Worm (Caenorhabditis elegans) whole organism, L4 larva: Measurements from ENCODE around the gene B0554.5.

Source experiments
- D1046.2 ChIP-seq: fragments of 200-800 bp; sonication (Bioruptor generic); IDR thresholded peaks from 2 replicates; pipeline ENCODE4 v1.3.6; 2022; ENCODE audit warnings: missing genetic modification characterization, missing compliant biosample characterization
- F10B5.3 ChIP-seq: sonication (generic microtip); optimal IDR thresholded peaks from 2 replicates; lab custom pipeline; 2016; ENCODE audit warnings: mild to moderate bottlenecking, missing genetic modification characterization, missing compliant biosample characterization
- F44E2.7 ChIP-seq: fragments of 200-800 bp; sonication (Bioruptor generic); IDR thresholded peaks from 2 replicates; pipeline ENCODE4 v2.1.2; 2022; ENCODE audit warnings: missing genetic modification characterization, missing compliant biosample characterization
- F49E8.2 ChIP-seq: sonication (generic microtip); optimal IDR thresholded peaks from 2 replicates; lab custom pipeline; 2016; ENCODE audit warnings: missing compliant biosample characterization, mild to moderate bottlenecking, missing genetic modification characterization, borderline replicate concordance
- T26A8.4 ChIP-seq: fragments of 200-800 bp; sonication (Bioruptor generic); IDR thresholded peaks from 2 replicates; pipeline ENCODE4 v1.3.6; 2022; ENCODE audit warnings: missing genetic modification characterization, missing compliant biosample characterization
- Y48G9A.11 ChIP-seq: fragments of 200-800 bp; sonication (Bioruptor generic); IDR thresholded peaks from 2 replicates; pipeline ENCODE4 v1.3.6; 2022; ENCODE audit warnings: missing genetic modification reagents, missing genetic modification characterization, missing compliant biosample characterization
- ZK337.2 ChIP-seq: fragments of 200-800 bp; sonication (Bioruptor generic); IDR thresholded peaks from 2 replicates; pipeline ENCODE4 v1.3.6; 2022; ENCODE audit warnings: missing genetic modification reagents, missing genetic modification characterization, missing compliant biosample characterization
- aha-1 ChIP-seq: fragments of 150-350 bp; peaks from one replicate; lab custom pipeline; 2014; ENCODE audit warnings: missing biosample characterization, missing genetic modification characterization
- ama-1 ChIP-seq: fragments of 150-350 bp; optimal IDR thresholded peaks from 2 replicates; lab custom pipeline; 2014; ENCODE audit warnings: inconsistent platforms, mixed read lengths
- arid-1 ChIP-seq: fragments of 200-800 bp; sonication (Bioruptor generic); conservative IDR thresholded peaks from 2 replicates; pipeline ENCODE4 v1.3.6; 2022; ENCODE audit warnings: missing genetic modification reagents, missing genetic modification characterization, missing compliant biosample characterization
- ceh-32 ChIP-seq: sonication (generic microtip); optimal IDR thresholded peaks from 2 replicates; lab custom pipeline; 2016; ENCODE audit warnings: mild to moderate bottlenecking, missing genetic modification characterization, missing compliant biosample characterization; ENCODE audit not compliant: poor library complexity
- ceh-62 ChIP-seq: sonication (generic microtip); optimal IDR thresholded peaks from 2 replicates; lab custom pipeline; 2017; ENCODE audit warnings: missing biosample characterization, missing genetic modification characterization
- ceh-82 ChIP-seq: sonication (generic microtip); optimal IDR thresholded peaks from 2 replicates; lab custom pipeline; 2017; ENCODE audit warnings: missing biosample characterization, missing genetic modification characterization
- cey-2 ChIP-seq: sonication (generic microtip); optimal IDR thresholded peaks from 3 replicates; lab custom pipeline; 2017; ENCODE audit warnings: missing genetic modification characterization, mild to moderate bottlenecking, missing compliant biosample characterization, antibody characterized with exemption, borderline replicate concordance; ENCODE audit not compliant: insufficient read depth
- ctbp-1 ChIP-seq: fragments of 200-800 bp; sonication (Bioruptor generic); IDR thresholded peaks from 2 replicates; pipeline ENCODE4 v1.3.6; 2022; ENCODE audit warnings: missing genetic modification reagents, missing genetic modification characterization, missing compliant biosample characterization
- daf-16 ChIP-seq, 3 experiments: sonication (generic microtip); optimal IDR thresholded peaks; 2 replicates each; lab custom pipeline; 2016 to 2017; ENCODE audit warnings: missing genetic modification characterization in 3 of 3, missing genetic modification reagents in 3 of 3, mild to moderate bottlenecking in 2 of 3, missing compliant biosample characterization in 2 of 3, missing biosample characterization in 1 of 3, moderate library complexity in 1 of 3
- daf-8 ChIP-seq: fragments of 200-800 bp; sonication (Bioruptor generic); IDR thresholded peaks from 2 replicates; pipeline ENCODE4 v1.3.6; 2022; ENCODE audit warnings: missing genetic modification characterization, missing compliant biosample characterization
- dmd-8 ChIP-seq: fragments of 200-800 bp; sonication (Bioruptor generic); IDR thresholded peaks from 2 replicates; pipeline ENCODE4 v1.3.6; 2022; ENCODE audit warnings: missing genetic modification characterization, missing compliant biosample characterization
- dpl-1 ChIP-seq: fragments of 150-350 bp; optimal IDR thresholded peaks from 2 replicates; lab custom pipeline; 2014; ENCODE audit warnings: missing biosample characterization, missing genetic modification reagents, missing genetic modification characterization
- dve-1 ChIP-seq: sonication (generic microtip); optimal IDR thresholded peaks from 2 replicates; lab custom pipeline; 2017; ENCODE audit warnings: antibody characterized with exemption, mild to moderate bottlenecking, missing genetic modification characterization, missing compliant biosample characterization; ENCODE audit not compliant: insufficient read depth
- egl-27 ChIP-seq: sonication (generic microtip); optimal IDR thresholded peaks from 3 replicates; lab custom pipeline; 2017; ENCODE audit warnings: missing biosample characterization, missing genetic modification reagents, missing genetic modification characterization
- egl-43 ChIP-seq: fragments of 200-800 bp; sonication (Bioruptor generic); IDR thresholded peaks from 2 replicates; pipeline ENCODE4 v1.3.6; 2022; ENCODE audit warnings: missing genetic modification reagents, missing genetic modification characterization, missing compliant biosample characterization
- fos-1 ChIP-seq: fragments of 150-350 bp; optimal IDR thresholded peaks from 2 replicates; lab custom pipeline; 2014; ENCODE audit warnings: missing biosample characterization, missing genetic modification characterization
- jun-1 ChIP-seq: fragments of 150-350 bp; optimal IDR thresholded peaks from 2 replicates; lab custom pipeline; 2014; ENCODE audit warnings: missing biosample characterization, missing genetic modification reagents, missing genetic modification characterization
- lin-1 ChIP-seq: fragments of 200-800 bp; sonication (Bioruptor generic); IDR thresholded peaks from 2 replicates; pipeline ENCODE4 v1.3.6; 2022; ENCODE audit warnings: missing genetic modification reagents, missing genetic modification characterization, missing compliant biosample characterization
- lin-38 ChIP-seq: fragments of 200-800 bp; sonication (Bioruptor generic); IDR thresholded peaks from 2 replicates; pipeline ENCODE4 v1.3.6; 2022; ENCODE audit warnings: missing genetic modification reagents, missing genetic modification characterization, missing compliant biosample characterization
- lir-3 ChIP-seq: sonication (generic microtip); optimal IDR thresholded peaks from 2 replicates; lab custom pipeline; 2016; ENCODE audit warnings: mild to moderate bottlenecking, missing genetic modification characterization, missing compliant biosample characterization
- mdt-29 ChIP-seq: fragments of 200-800 bp; sonication (Bioruptor generic); IDR thresholded peaks from 2 replicates; pipeline ENCODE4 v1.3.6; 2022; ENCODE audit warnings: missing genetic modification reagents, missing genetic modification characterization, missing compliant biosample characterization
- mep-1 ChIP-seq: fragments of 150-350 bp; sonication (generic microtip); optimal IDR thresholded peaks from 3 replicates; lab custom pipeline; 2014; ENCODE audit warnings: missing biosample characterization, missing genetic modification characterization
- mxl-3 ChIP-seq: fragments of 200-800 bp; sonication (Bioruptor generic); optimal IDR thresholded peaks from 2 replicates; lab custom pipeline; 2018; ENCODE audit warnings: mild to moderate bottlenecking, missing genetic modification characterization, missing compliant biosample characterization
- nhr-10 ChIP-seq: fragments of 150-350 bp; optimal IDR thresholded peaks from 2 replicates; lab custom pipeline; 2014; ENCODE audit warnings: missing biosample characterization, missing genetic modification characterization
- nhr-111 ChIP-seq: fragments of 200-800 bp; sonication (Bioruptor generic); optimal IDR thresholded peaks from 2 replicates; lab custom pipeline; 2018; ENCODE audit warnings: mild to moderate bottlenecking, missing genetic modification characterization, missing compliant biosample characterization
- nhr-42 ChIP-seq: fragments of 200-800 bp; sonication (Bioruptor generic); IDR thresholded peaks from 2 replicates; pipeline ENCODE4 v1.3.6; 2022; ENCODE audit warnings: missing genetic modification characterization, missing compliant biosample characterization
- nhr-6 ChIP-seq: fragments of 150-350 bp; optimal IDR thresholded peaks from 2 replicates; lab custom pipeline; 2014; ENCODE audit warnings: missing biosample characterization, missing genetic modification characterization
- nhr-77 ChIP-seq: fragments of 150-350 bp; optimal IDR thresholded peaks from 2 replicates; lab custom pipeline; 2014; ENCODE audit warnings: missing biosample characterization, missing genetic modification characterization
- set-16 ChIP-seq: fragments of 200-800 bp; sonication (Bioruptor generic); IDR thresholded peaks from 2 replicates; pipeline ENCODE4 v1.3.6; 2022; ENCODE audit warnings: missing genetic modification reagents, missing genetic modification characterization, missing compliant biosample characterization
- snpc-1.2 ChIP-seq: fragments of 200-800 bp; sonication (Bioruptor generic); IDR thresholded peaks from 2 replicates; pipeline ENCODE4 v1.3.6; 2022; ENCODE audit warnings: missing genetic modification reagents, missing genetic modification characterization, missing compliant biosample characterization
- snpc-4 ChIP-seq: fragments of 150-350 bp; optimal IDR thresholded peaks from 2 replicates; lab custom pipeline; 2014; ENCODE audit warnings: missing biosample characterization, missing genetic modification characterization
- spr-1 ChIP-seq: sonication (generic microtip); optimal IDR thresholded peaks from 2 replicates; lab custom pipeline; 2016; ENCODE audit warnings: mild to moderate bottlenecking, missing genetic modification characterization, missing compliant biosample characterization
- unc-62 ChIP-seq, 3 experiments: fragments of 150-350 bp in 1 of 3; sonication (generic microtip); optimal IDR thresholded peaks in 2 of 3; peaks in 1 of 3; 1 replicate in 1 of 3; 2 replicates in 2 of 3; lab custom pipeline; 2014 to 2017; ENCODE audit warnings: missing biosample characterization in 3 of 3, missing genetic modification characterization in 3 of 3, missing genetic modification reagents in 3 of 3, missing genotype in 1 of 3
- zip-2 ChIP-seq: fragments of 150-350 bp; optimal IDR thresholded peaks from 2 replicates; lab custom pipeline; 2014; ENCODE audit warnings: missing biosample characterization, missing genetic modification characterization
- ztf-11 ChIP-seq: fragments of 150-350 bp; optimal IDR thresholded peaks from 2 replicates; lab custom pipeline; 2014; ENCODE audit warnings: missing biosample characterization, missing genetic modification characterization

Gene B0554.5

ce11 chrV:440923-441322 lies 16.7 kb downstream of the B0554.5 start, which contains the start of gene B0554.7:
TSS of gene B0554.7 (minus strand) at chrV:441023.
- TF ChIP-seq egl-43 (no peak), snpc-1.2 (no peak), aha-1 (tag; lab: Kevin White, UChicago) (peak; percentile 13)

- TF ChIP-seq arid-1 (GFP tag; lab: Robert Waterston, UW): no peak
- no peak for TF ChIP-seq mxl-3 (GFP tag; lab: Kevin White, UChicago)
- no peak for TF ChIP-seq egl-43
- TF ChIP-seq spr-1 (tag; lab: Kevin White, UChicago): no peak
- TF ChIP-seq dmd-8 (GFP tag; lab: Robert Waterston, UW): no peak
- no peak for TF ChIP-seq mdt-29 (GFP tag; lab: Robert Waterston, UW)
- no peak for TF ChIP-seq nhr-77 (tag; lab: Kevin White, UChicago)
- no peak for TF ChIP-seq ama-1 (lab: Kevin White, UChicago)
- TF ChIP-seq ztf-11 (tag; lab: Kevin White, UChicago): no peak
- TF ChIP-seq D1046.2: no peak
- no peak for TF ChIP-seq ceh-82 (tag; lab: Kevin White, UChicago)
- TF ChIP-seq snpc-1.2: no peak
- TF ChIP-seq Y48G9A.11 (GFP tag; lab: Robert Waterston, UW): no peak
- no peak for TF ChIP-seq nhr-111
- no peak for TF ChIP-seq ceh-32 (tag; lab: Kevin White, UChicago)
- no peak for TF ChIP-seq zip-2 (tag; lab: Kevin White, UChicago)
- no peak for TF ChIP-seq lir-3 (tag; lab: Kevin White, UChicago)
- no peak for TF ChIP-seq daf-8 (GFP tag; lab: Robert Waterston, UW)
- no peak for TF ChIP-seq mep-1 (tag; lab: Kevin White, UChicago)
- TF ChIP-seq, all 104 proteins: peak for 0
Measured at ce11 chrV:443193-443592, 19.0 kb downstream of the B0554.5 start, which contains the start of gene srh-33. TSS of gene srh-33 (minus strand) at chrV:443293.

DNA sequence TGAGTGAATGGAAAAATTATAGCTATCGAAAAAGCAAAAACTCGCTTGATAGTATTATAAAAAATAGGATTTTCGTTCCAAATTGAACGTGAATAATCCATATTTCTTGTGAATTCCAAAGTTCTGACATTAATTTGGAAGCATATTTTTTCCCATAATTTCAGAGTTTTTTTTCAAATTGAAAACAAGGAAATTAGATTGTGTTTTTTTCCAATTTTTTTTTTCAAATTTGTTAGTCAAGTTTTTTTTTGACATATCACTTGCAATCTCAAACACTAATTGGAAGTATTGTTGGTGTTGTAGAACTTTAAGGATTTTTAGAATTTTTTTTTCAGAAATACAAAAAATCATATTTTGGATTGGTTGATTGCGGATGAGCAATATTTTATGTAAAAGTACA lies 22.3 kb downstream of the B0554.5 start, which contains the start of gene srh-34:
srh-34 (minus strand) TSS at position 101 of the 400 bp plus-strand sequence.
- no peak for TF ChIP-seq nhr-42 (GFP tag; lab: Robert Waterston, UW)
- no peak for TF ChIP-seq ceh-62
- TF ChIP-seq mxl-3 (GFP tag; lab: Kevin White, UChicago): no peak

DNA sequence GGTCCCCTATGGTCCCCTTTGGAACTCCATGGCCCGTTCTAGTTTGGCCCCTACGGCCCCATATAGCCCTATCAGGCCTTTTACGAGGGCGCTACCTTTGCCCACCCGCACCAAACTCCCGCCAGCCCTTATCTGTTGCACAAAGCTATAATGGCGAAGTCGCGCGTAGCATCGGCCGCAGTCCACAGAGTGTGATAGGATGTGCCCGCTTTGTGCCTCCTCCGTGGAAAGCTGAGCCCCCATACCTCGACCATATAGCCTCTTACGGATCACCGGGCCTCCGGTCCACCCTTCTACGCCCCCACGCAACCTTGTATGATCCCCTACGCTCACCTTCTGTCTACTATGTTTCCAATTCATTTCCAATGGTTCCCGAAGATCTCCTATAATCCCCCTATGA lies 22.7 kb downstream of the B0554.5 start:
- no peak for TF ChIP-seq jun-1 (tag; lab: Kevin White, UChicago)
- 0 out of 2 replicates have a peak, but pooled peaks have one; percentile 9 for TF ChIP-seq F44E2.7
- peak in 1 of 2 experiments; percentile 27 for TF ChIP-seq unc-62 (GFP tag; optimal IDR thresholded peaks at IDR 0.05 in 1 of 2; lab: Kevin White, UChicago)
- TF ChIP-seq unc-62 (tag; optimal IDR thresholded peaks at IDR 0.05; lab: Kevin White, UChicago): no peak
- TF ChIP-seq set-16 (GFP tag; lab: Robert Waterston, UW): peak; percentile 58
- no peak for TF ChIP-seq snpc-4

DNA sequence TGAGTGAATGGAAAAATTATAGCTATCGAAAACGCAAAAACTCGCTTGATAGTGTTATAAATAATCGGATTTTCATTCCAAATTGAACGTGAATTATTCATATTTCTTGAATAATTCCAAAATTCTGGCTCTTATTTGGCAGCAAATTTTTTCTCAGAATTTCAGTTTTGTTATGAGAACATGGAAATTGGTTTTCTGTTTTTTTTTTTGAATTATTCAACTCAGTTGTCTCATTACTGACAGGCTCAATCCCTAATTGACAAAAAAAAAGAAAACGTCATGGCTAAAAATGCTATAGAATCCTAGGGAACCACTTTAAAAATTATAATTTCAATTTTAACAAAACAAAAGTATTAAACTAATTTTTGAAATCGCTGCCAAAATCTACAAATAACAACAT lies 24.9 kb downstream of the B0554.5 start, which contains the start of gene srh-35:
srh-35 (minus strand) TSS at position 101 of the 400 bp plus-strand sequence.
- no peak for TF ChIP-seq cey-2 (tag; lab: Kevin White, UChicago)

DNA sequence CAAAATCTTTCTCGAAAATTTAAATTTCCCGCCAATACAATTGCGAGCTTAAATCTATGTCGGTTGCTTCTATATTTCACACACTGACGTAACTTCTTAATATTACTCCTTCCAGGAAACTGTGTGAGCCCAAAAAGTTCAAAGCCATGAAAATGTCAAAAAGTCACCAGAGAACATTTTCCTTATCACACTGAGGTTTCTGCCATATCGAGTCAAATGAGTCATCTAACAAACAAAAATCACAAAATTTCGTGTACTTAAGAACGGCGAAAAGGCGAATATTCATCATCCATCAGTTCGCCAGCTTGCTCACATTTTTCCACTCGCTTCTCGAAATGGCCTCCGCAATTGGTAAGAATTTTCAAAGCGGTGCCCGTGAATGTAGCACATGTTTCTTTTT lies 25.4 kb downstream of the B0554.5 start, which contains the start of gene M02H5.8:
M02H5.8 (plus strand) TSS at position 297 of the 400 bp plus-strand sequence.
- TF ChIP-seq nhr-6 (tag; lab: Kevin White, UChicago) (peak; percentile 11), lin-1 (GFP tag; lab: Robert Waterston, UW) (no peak), ctbp-1 (GFP tag; lab: Robert Waterston, UW) (no peak), fos-1 (no peak), dve-1 (tag; lab: Kevin White, UChicago) (no peak), dmd-8 (GFP tag; lab: Robert Waterston, UW) (no peak), lin-38 (GFP tag; lab: Robert Waterston, UW) (no peak), ztf-11 (tag; lab: Kevin White, UChicago) (no peak), F49E8.2 (tag; lab: Kevin White, UChicago) (no peak), nhr-10 (tag; lab: Kevin White, UChicago) (no peak), F10B5.3 (tag; lab: Kevin White, UChicago) (no peak), lir-3 (tag; lab: Kevin White, UChicago) (no peak), daf-16 (GFP tag; optimal IDR thresholded peaks at IDR 0.05; lab: Kevin White, UChicago) (no peak), daf-16 (tag; optimal IDR thresholded peaks at IDR 0.05; lab: Kevin White, UChicago) (peak; percentile 47), egl-27 (tag; lab: Kevin White, UChicago) (no peak), T26A8.4 (GFP tag; lab: Robert Waterston, UW) (no peak), dpl-1 (GFP tag; lab: Kevin White, UChicago) (no peak), snpc-4 (no peak), ZK337.2 (GFP tag; lab: Robert Waterston, UW) (no peak)
